Worm (Caenorhabditis elegans): ENCODE data around the gene F17C8.7.

F17C8.7 gene

ce11 chrIII:4703932-4704454 is 31.6 kb upstream of the F17C8.7 start, which contains the start of the genes clp-2 and mrpl-16 (continued):
- peak; percentile 22 for TF ChIP-seq dpl-1 (GFP tag; optimal IDR thresholded peaks at IDR 0.05)
- TF ChIP-seq nhr-111 (GFP tag; optimal IDR thresholded peaks at IDR 0.05), result no peak
- no peak for TF ChIP-seq dve-1 (tag; optimal IDR thresholded peaks at IDR 0.05; ENCODE audit: insufficient read depth)
- TF ChIP-seq lsy-2 (tag; optimal IDR thresholded peaks at IDR 0.05), result peak in 1 of 2 experiments; percentile 55
- TF ChIP-seq snpc-1.2 (GFP tag; IDR thresholded peaks at IDR 0.05), result no peak
- no peak for TF ChIP-seq ZK337.2 (GFP tag; IDR thresholded peaks at IDR 0.05)
- no peak for TF ChIP-seq dmd-8 (GFP tag; IDR thresholded peaks at IDR 0.05)
- no peak for TF ChIP-seq Y5F2A.4 (GFP tag; optimal IDR thresholded peaks at IDR 0.05)
- no peak for TF ChIP-seq lin-39 (tag; optimal IDR thresholded peaks at IDR 0.05)
- no peak for TF ChIP-seq egl-43 (GFP tag; IDR thresholded peaks at IDR 0.05)
- TF ChIP-seq aly-2 (tag; optimal IDR thresholded peaks at IDR 0.05), result no peak
- no peak for TF ChIP-seq cey-2 (tag; optimal IDR thresholded peaks at IDR 0.05; ENCODE audit: borderline replicate concordance, insufficient read depth)
- TF ChIP-seq ceh-28 (tag; optimal IDR thresholded peaks at IDR 0.05), result no peak
- no peak for TF ChIP-seq ZK546.5 (tag; optimal IDR thresholded peaks at IDR 0.05)
- no peak for TF ChIP-seq zip-11 (GFP tag; IDR thresholded peaks at IDR 0.05)
- TF ChIP-seq spr-3 (GFP tag; optimal IDR thresholded peaks at IDR 0.05), result no peak
- no peak for TF ChIP-seq nhr-42 (GFP tag; IDR thresholded peaks at IDR 0.05)
- TF ChIP-seq mep-1 (tag; optimal IDR thresholded peaks at IDR 0.05), result no peak
- TF ChIP-seq ama-1 (optimal IDR thresholded peaks at IDR 0.05), result no peak
- TF ChIP-seq lin-38 (GFP tag; IDR thresholded peaks at IDR 0.05), result peak; percentile 82
- TF ChIP-seq ztf-11 (tag; optimal IDR thresholded peaks at IDR 0.05), result no peak
- TF ChIP-seq mes-2 (tag; optimal IDR thresholded peaks at IDR 0.05; ENCODE audit: poor library complexity, severe bottlenecking), result peak; percentile 72
- no peak for TF ChIP-seq tra-1 (GFP tag; IDR thresholded peaks at IDR 0.05)
- no peak for TF ChIP-seq F44E2.7 (GFP tag; IDR thresholded peaks at IDR 0.05)
- no peak for TF ChIP-seq lin-1 (GFP tag; IDR thresholded peaks at IDR 0.05)
- TF ChIP-seq hlh-11 (tag; optimal IDR thresholded peaks at IDR 0.05), result no peak

DNA sequence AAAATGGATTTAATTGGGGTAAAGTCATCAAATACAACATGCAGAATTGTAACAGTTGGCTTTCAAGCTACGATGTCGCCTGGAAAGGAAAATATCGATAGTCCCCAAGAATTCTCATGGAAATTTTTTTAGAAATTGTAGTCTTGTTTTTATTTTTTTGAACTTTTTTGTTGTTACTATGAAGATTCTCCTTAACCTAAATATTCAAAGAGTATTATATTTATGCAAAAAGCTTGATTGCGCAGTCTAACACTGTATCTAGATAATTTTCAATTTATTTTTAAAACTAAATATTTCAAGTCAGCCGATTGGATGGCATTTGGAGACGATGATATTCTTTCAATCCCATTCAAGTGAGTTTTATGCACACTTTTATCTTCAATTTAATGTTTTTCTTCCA is 30.3 kb upstream of the F17C8.7 start, which contains the start of gene pgap-2:
TSS of gene pgap-2 (plus strand) at position 301 of the 400 bp plus-strand sequence.
- peak in 1 of 2 experiments; percentile 5 for TF ChIP-seq unc-62 (GFP tag; optimal IDR thresholded peaks at IDR 0.05 in 1 of 2)
- TF ChIP-seq unc-62 (tag; optimal IDR thresholded peaks at IDR 0.05), result no peak
- no peak for TF ChIP-seq T20F7.1 (GFP tag; optimal IDR thresholded peaks at IDR 0.05)

DNA sequence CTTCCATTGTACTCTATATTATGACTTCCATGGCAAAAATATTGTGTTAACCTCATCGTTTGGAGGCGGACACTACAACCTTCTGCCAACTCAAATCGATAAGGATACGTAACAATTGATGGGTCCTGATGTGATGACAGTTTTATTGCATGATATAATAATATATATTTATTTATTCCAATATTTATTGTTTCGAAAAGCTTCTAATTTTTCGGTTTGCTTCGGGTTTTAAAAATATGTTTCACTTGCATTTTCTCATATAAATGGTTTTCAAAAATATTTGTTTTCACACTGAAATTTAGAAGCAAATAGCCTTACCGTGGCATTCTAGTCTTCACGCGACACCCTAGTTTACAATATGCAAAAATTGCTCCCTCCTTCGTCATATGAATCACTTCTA is 28.9 kb upstream of the F17C8.7 start, which contains the start of gene T04A8.13:
TSS of gene T04A8.13 (plus strand) at position 301 of the 400 bp plus-strand sequence.
- TF ChIP-seq ces-1 (GFP tag; optimal IDR thresholded peaks at IDR 0.05), result no peak
- TF ChIP-seq rbr-2 (tag; optimal IDR thresholded peaks at IDR 0.05), result no peak
- TF ChIP-seq set-16 (GFP tag; IDR thresholded peaks at IDR 0.05), result no peak
- TF ChIP-seq lin-38 (GFP tag; IDR thresholded peaks at IDR 0.05), result no peak
- TF ChIP-seq ceh-82 (tag; optimal IDR thresholded peaks at IDR 0.05), result no peak
- TF ChIP-seq nhr-42 (GFP tag; IDR thresholded peaks at IDR 0.05), result no peak
- TF ChIP-seq mes-2 (tag; optimal IDR thresholded peaks at IDR 0.05; ENCODE audit: poor library complexity, severe bottlenecking), result no peak

DNA sequence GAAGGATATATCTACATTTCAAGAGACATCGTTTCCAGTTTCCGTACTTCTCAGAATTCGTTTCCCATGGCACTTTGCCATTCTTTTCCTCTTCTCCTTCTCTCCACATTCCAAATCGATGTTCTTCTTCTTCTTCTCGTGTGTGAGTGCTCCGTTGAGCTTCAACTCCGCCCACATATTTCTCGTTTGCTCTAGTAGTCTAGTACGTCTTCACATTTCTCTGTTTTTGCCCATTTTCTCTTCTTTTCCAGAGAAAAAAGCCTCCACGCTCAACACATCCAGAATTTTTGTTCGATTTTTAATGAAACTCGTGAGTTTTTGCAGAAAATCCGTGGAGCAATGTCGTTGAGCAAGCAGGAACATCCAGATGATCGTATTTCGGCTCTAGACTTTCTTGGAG is 26.6 kb upstream of the F17C8.7 start, which contains the start of gene T04A8.18:
TSS of gene T04A8.18 (plus strand) at position 301 of the 400 bp plus-strand sequence.
- no peak for TF ChIP-seq aly-2 (tag; optimal IDR thresholded peaks at IDR 0.05)
- no peak for TF ChIP-seq ceh-44 (GFP tag; IDR thresholded peaks at IDR 0.05)
- no peak for TF ChIP-seq D1046.2 (GFP tag; IDR thresholded peaks at IDR 0.05)
- no peak for TF ChIP-seq pqm-1 (tag; optimal IDR thresholded peaks at IDR 0.05)
- no peak for TF ChIP-seq F26F4.8 (GFP tag; conservative IDR thresholded peaks at IDR 0.05)
- TF ChIP-seq tra-1 (GFP tag; IDR thresholded peaks at IDR 0.05), result no peak
- TF ChIP-seq hlh-11 (tag; optimal IDR thresholded peaks at IDR 0.05), result no peak
- TF ChIP-seq nhr-41 (GFP tag; IDR thresholded peaks at IDR 0.05), result no peak
- TF ChIP-seq snpc-4 (tag; optimal IDR thresholded peaks at IDR 0.05), result no peak
- TF ChIP-seq zfp-2 (tag; optimal IDR thresholded peaks at IDR 0.05), result no peak
- TF ChIP-seq mxl-2 (GFP tag; conservative IDR thresholded peaks at IDR 0.05), result no peak
- no peak for TF ChIP-seq cey-2 (tag; optimal IDR thresholded peaks at IDR 0.05; ENCODE audit: borderline replicate concordance, insufficient read depth)
- TF ChIP-seq dmd-6 (GFP tag; IDR thresholded peaks at IDR 0.05), result no peak
- no peak for TF ChIP-seq dve-1 (tag; optimal IDR thresholded peaks at IDR 0.05; ENCODE audit: insufficient read depth)
- no peak for TF ChIP-seq nhr-76 (tag; optimal IDR thresholded peaks at IDR 0.05)
- no peak for TF ChIP-seq zip-11 (GFP tag; IDR thresholded peaks at IDR 0.05)
- no peak for TF ChIP-seq madf-5 (GFP tag; IDR thresholded peaks at IDR 0.05)
- no peak for TF ChIP-seq nhr-25 (tag; optimal IDR thresholded peaks at IDR 0.05; ENCODE audit: borderline replicate concordance, insufficient read depth)
- no peak for TF ChIP-seq F49E8.2 (tag; optimal IDR thresholded peaks at IDR 0.05; ENCODE audit: borderline replicate concordance)
